Fruit fly (Drosophila melanogaster) whole organism, larva: ENCODE measurements around the gene CG13285.

ENCODE experiments used
- noc ChIP-seq: fragments of 200-800 bp; sonication (Bioruptor generic); optimal IDR thresholded peaks from 3 replicates; lab custom pipeline; 2019; ENCODE audit warnings: missing biosample characterization, mild to moderate bottlenecking, missing genetic modification characterization, moderate library complexity

The CG13285 gene

dm6 chr3L:5535659-5536058 is at the start of gene CG13285:
Gene CG13285 (minus strand): TSS chr3L:5535759.
- TF ChIP-seq noc (tag; lab: Kevin White, UChicago) = no peak

dm6 chr3L:5583295-5583707 is 47.7 kb upstream of the CG13285 start:
- no peak for TF ChIP-seq noc (tag; lab: Kevin White, UChicago)

- no peak for TF ChIP-seq noc (tag; lab: Kevin White, UChicago)
These were observed 46.0 kb upstream of the CG13285 start for dm6 chr3L:5581542-5581941.

- TF ChIP-seq noc (tag; lab: Kevin White, UChicago) = no peak
These were observed 45.0 kb upstream of the CG13285 start for dm6 chr3L:5580490-5581116.

- TF ChIP-seq noc (tag; lab: Kevin White, UChicago) = peak; percentile 18
These were observed 44.2 kb upstream of the CG13285 start for dm6 chr3L:5579762-5580161.

- TF ChIP-seq noc (tag; lab: Kevin White, UChicago) = no peak
These were observed 43.0 kb upstream of the CG13285 start for dm6 chr3L:5578595-5578994.

- peak; percentile 92 for TF ChIP-seq noc (tag; lab: Kevin White, UChicago)
These were observed 41.9 kb upstream of the CG13285 start, which contains the start of gene Msr-110 for dm6 chr3L:5577250-5578138. Gene Msr-110 (minus strand): TSS chr3L:5577348.

dm6 chr3L:5576543-5576942 is 41.0 kb upstream of the CG13285 start:
- TF ChIP-seq noc (tag; lab: Kevin White, UChicago) = no peak

- TF ChIP-seq noc (tag; lab: Kevin White, UChicago) = no peak
These were observed 40.0 kb upstream of the CG13285 start for dm6 chr3L:5575524-5575923.

dm6 chr3L:5571051-5571450 is 35.5 kb upstream of the CG13285 start:
- TF ChIP-seq noc (tag; lab: Kevin White, UChicago) = no peak

dm6 chr3L:5569724-5570123 is 34.2 kb upstream of the CG13285 start:
- TF ChIP-seq noc (tag; lab: Kevin White, UChicago) = no peak

- TF ChIP-seq noc (tag; lab: Kevin White, UChicago) = no peak
These were observed 32.8 kb upstream of the CG13285 start for dm6 chr3L:5568361-5568760.

- no peak for TF ChIP-seq noc (tag; lab: Kevin White, UChicago)
These were observed 29.6 kb upstream of the CG13285 start, which contains the start of gene bc10 for dm6 chr3L:5565051-5565688. Gene bc10 (plus strand): TSS chr3L:5565231.

- TF ChIP-seq noc (tag; lab: Kevin White, UChicago) = no peak
These were observed 28.0 kb upstream of the CG13285 start, which contains the start of the genes ScsbetaG and Sras for dm6 chr3L:5563309-5564182. Gene ScsbetaG (minus strand): TSS chr3L:5563691. Gene Sras (plus strand): TSS chr3L:5563774.

- no peak for TF ChIP-seq noc (tag; lab: Kevin White, UChicago)
These were observed 27.0 kb upstream of the CG13285 start for dm6 chr3L:5562584-5562983.
